Fruit fly (Drosophila melanogaster) whole organism, prepupa: ENCODE results near the gene HDAC6.

ENCODE experiments used
- CG31627 ChIP-seq: fragments of 200-800 bp; sonication (Bioruptor generic); optimal IDR thresholded peaks from 3 replicates; lab custom pipeline; 2016; ENCODE audit warnings: missing biosample characterization, missing genetic modification characterization
- CG8319 ChIP-seq: fragments of 200-800 bp; sonication (Bioruptor generic); optimal IDR thresholded peaks from 3 replicates; lab custom pipeline; 2016; ENCODE audit warnings: missing biosample characterization, missing genetic modification characterization
- Gug ChIP-seq: fragments of 200-800 bp; sonication (Bioruptor generic); IDR thresholded peaks from 2 replicates; pipeline ENCODE4 v1.3.6; 2022; ENCODE audit warnings: missing biosample characterization, missing genetic modification characterization
- spab ChIP-seq: fragments of 200-800 bp; sonication (Bioruptor generic); optimal IDR thresholded peaks from 2 replicates; lab custom pipeline; 2017; ENCODE audit warnings: missing biosample characterization, mild to moderate bottlenecking, missing genetic modification characterization, missing genetic modification reagents

- TF ChIP-seq spab (GFP tag; lab: Kevin White, UChicago) (no peak), CG31627 (peak; percentile 25), Gug (GFP tag; lab: Robert Waterston, UW) (peak; percentile 56), CG8319 (GFP tag; lab: Kevin White, UChicago) (no peak)
Observed at dm6 chrX:15313829-15314324, 19.2 kb upstream of the HDAC6 start.
